Fruit fly (Drosophila melanogaster): ENCODE measurements around the gene Ir93a.
A peak's percentile ranks its signal among the peaks of the same experiment; 100 is the strongest.

DNA sequence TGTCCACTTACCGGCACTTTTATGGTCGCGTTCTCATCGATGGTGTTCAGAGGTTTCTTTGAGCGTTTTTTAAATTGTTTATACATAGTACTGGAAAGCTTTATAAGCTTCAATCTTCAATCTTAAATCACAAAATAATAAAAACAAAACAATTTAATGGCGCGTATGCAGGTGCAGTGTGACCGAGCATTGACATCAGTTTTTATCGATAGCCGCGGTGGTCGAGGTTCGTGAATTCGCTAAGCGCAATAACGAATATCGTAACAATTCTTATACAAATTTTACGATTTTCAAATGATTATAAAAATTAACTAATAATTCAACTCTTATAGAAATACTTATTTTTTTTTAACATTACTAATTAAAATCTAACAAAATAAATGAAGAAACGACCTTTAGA lies 43.7 kb downstream of the Ir93a start, which contains the start of gene Fancd2:
- TF ChIP-seq CG8478 (optimal IDR thresholded peaks at IDR 0.05) (no peak), CTCF (optimal IDR thresholded peaks at IDR 0.05) (peak in 1 of 2 experiments; percentile 40)
